Worm (Caenorhabditis elegans) whole organism, early embryonic: ENCODE measurements around the gene clec-4.

Experiments used
- B0310.2 ChIP-seq: sonication (generic microtip); optimal IDR thresholded peaks from 2 replicates; lab custom pipeline; 2016; ENCODE audit warnings: mild to moderate bottlenecking, missing genetic modification characterization, missing compliant biosample characterization
- F13C5.2 ChIP-seq: sonication (generic microtip); optimal IDR thresholded peaks from 2 replicates; lab custom pipeline; 2017; ENCODE audit warnings: mild to moderate bottlenecking, missing genetic modification characterization, inconsistent platforms, missing compliant biosample characterization
- aly-1 ChIP-seq: sonication (generic microtip); optimal IDR thresholded peaks from 2 replicates; lab custom pipeline; 2016; ENCODE audit warnings: missing genetic modification characterization, missing compliant biosample characterization
- ama-1 ChIP-seq: fragments of 150-350 bp; optimal IDR thresholded peaks from 2 replicates; lab custom pipeline; 2014
- ceh-13 ChIP-seq: fragments of 200-800 bp; sonication (Bioruptor generic); optimal IDR thresholded peaks from 2 replicates; lab custom pipeline; 2018; ENCODE audit warnings: mild to moderate bottlenecking, missing genetic modification characterization, missing compliant biosample characterization
- ceh-36 ChIP-seq: sonication (generic microtip); optimal IDR thresholded peaks from 2 replicates; lab custom pipeline; 2016; ENCODE audit warnings: missing genetic modification characterization, inconsistent platforms, missing compliant biosample characterization
- ets-7 ChIP-seq: sonication (generic microtip); optimal IDR thresholded peaks from 2 replicates; lab custom pipeline; 2016; ENCODE audit warnings: missing genotype, missing genetic modification characterization, missing compliant biosample characterization
- flt-1 ChIP-seq: fragments of 200-800 bp; sonication (Bioruptor generic); IDR thresholded peaks from 2 replicates; pipeline ENCODE4 v1.3.6; 2022; ENCODE audit warnings: missing genetic modification characterization, missing compliant biosample characterization
- hmbx-1 ChIP-seq: sonication (generic microtip); optimal IDR thresholded peaks from 2 replicates; lab custom pipeline; 2016; ENCODE audit warnings: mild to moderate bottlenecking, missing genetic modification characterization, missing compliant biosample characterization
- hmg-4 ChIP-seq: fragments of 200-800 bp; sonication (Bioruptor generic); optimal IDR thresholded peaks from 2 replicates; lab custom pipeline; 2018; ENCODE audit warnings: mild to moderate bottlenecking, missing genetic modification characterization, missing compliant biosample characterization
- hnd-1 ChIP-seq: sonication (generic microtip); optimal IDR thresholded peaks from 2 replicates; lab custom pipeline; 2016; ENCODE audit warnings: missing genetic modification characterization, missing compliant biosample characterization
- pes-1 ChIP-seq: fragments of 200-800 bp; sonication (Bioruptor generic); IDR thresholded peaks from 2 replicates; pipeline ENCODE4 v1.3.6; 2022; ENCODE audit warnings: missing genetic modification reagents, missing genetic modification characterization, missing compliant biosample characterization
- scrt-1 ChIP-seq: fragments of 200-800 bp; sonication (Bioruptor generic); IDR thresholded peaks from 2 replicates; pipeline ENCODE4 v1.3.6; 2022; ENCODE audit warnings: missing genetic modification characterization, missing compliant biosample characterization
- sea-1 ChIP-seq: fragments of 200-800 bp; sonication (Bioruptor generic); conservative IDR thresholded peaks from 2 replicates; pipeline ENCODE4 v1.3.6; 2022; ENCODE audit warnings: missing genetic modification characterization, missing compliant biosample characterization
- tbx-11 ChIP-seq: fragments of 200-800 bp; sonication (Bioruptor generic); IDR thresholded peaks from 2 replicates; pipeline ENCODE4 v1.3.6; 2022; ENCODE audit warnings: missing genetic modification characterization, missing compliant biosample characterization
- tbx-37 ChIP-seq: fragments of 200-800 bp; sonication (Bioruptor generic); conservative IDR thresholded peaks from 2 replicates; pipeline ENCODE4 v1.3.6; 2022; ENCODE audit warnings: missing genetic modification reagents, missing genetic modification characterization, missing compliant biosample characterization
- tra-4 ChIP-seq: sonication (generic microtip); optimal IDR thresholded peaks from 2 replicates; lab custom pipeline; 2017; ENCODE audit warnings: missing genetic modification characterization, missing compliant biosample characterization

clec-4 gene

ce11 chrII:12555579-12555978 is 25.3 kb downstream of the clec-4 start, which contains the start of gene F49C5.11:
F49C5.11 (plus strand) TSS chrII:12555879.
- TF ChIP-seq tra-4 (tag; lab: Kevin White, UChicago) (no peak), pes-1 (no peak), hmg-4 (GFP tag; lab: Kevin White, UChicago) (no peak), hmbx-1 (tag; lab: Kevin White, UChicago) (no peak), ceh-13 (no peak), flt-1 (GFP tag; lab: Robert Waterston, UW) (no peak), aly-1 (tag; lab: Kevin White, UChicago) (no peak), ets-7 (no peak)

DNA sequence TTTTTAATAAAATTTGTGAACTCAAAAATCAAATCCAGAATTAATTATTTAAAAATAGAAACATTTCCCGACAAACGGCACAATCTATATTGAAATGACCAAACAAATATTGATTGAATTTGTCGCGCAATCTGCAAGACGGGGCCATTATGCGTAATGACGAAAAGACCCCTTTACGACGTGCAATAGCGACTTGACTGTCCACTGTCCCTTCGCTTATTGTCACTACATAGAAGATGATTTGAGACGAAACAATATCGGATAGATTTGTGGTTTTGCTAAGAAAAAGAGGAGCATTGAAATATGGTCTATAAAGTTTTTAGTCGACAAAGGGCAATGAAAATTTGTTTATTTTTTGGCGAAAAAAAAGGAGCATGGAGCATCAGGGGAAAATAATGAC is 30.0 kb downstream of the clec-4 start:
- no peak for TF ChIP-seq ets-7
- TF ChIP-seq hmg-4 (GFP tag; lab: Kevin White, UChicago): no peak
- TF ChIP-seq flt-1 (GFP tag; lab: Robert Waterston, UW): no peak
- TF ChIP-seq B0310.2: no peak
- TF ChIP-seq tra-4 (tag; lab: Kevin White, UChicago): no peak
- no peak for TF ChIP-seq hmbx-1 (tag; lab: Kevin White, UChicago)
- no peak for TF ChIP-seq ceh-36 (tag; lab: Kevin White, UChicago)
- TF ChIP-seq ama-1 (lab: Kevin White, UChicago): no peak
- no peak for TF ChIP-seq scrt-1 (GFP tag; lab: Robert Waterston, UW)
- TF ChIP-seq ceh-13: no peak
- no peak for TF ChIP-seq pes-1
- TF ChIP-seq tbx-37: no peak
- no peak for TF ChIP-seq hnd-1 (tag; lab: Kevin White, UChicago)
- no peak for TF ChIP-seq aly-1 (tag; lab: Kevin White, UChicago)
- TF ChIP-seq sea-1: no peak
- no peak for TF ChIP-seq F13C5.2 (tag; lab: Kevin White, UChicago)
- no peak for TF ChIP-seq tbx-11 (GFP tag; lab: Robert Waterston, UW)

DNA sequence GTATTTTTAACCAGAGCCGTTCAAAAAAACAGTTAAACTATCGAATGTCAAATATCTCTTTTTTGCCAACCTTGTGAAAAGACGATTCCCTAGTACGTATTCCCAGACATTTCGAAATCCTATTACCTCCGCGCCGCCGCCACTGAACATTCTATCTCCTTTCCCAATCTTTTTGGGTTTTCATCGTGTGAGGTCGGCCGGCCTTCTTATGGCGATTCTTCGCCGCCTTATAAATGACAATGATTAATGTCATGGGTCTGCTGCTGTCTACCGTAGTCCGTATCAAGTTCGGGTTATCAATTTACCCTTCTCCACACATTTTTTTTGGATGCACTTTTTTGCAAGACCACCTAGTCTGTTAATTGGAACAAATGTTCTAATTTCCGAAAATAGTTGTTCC is 31.3 kb downstream of the clec-4 start:
- TF ChIP-seq B0310.2 (no peak), hmbx-1 (tag; lab: Kevin White, UChicago) (no peak), ets-7 (no peak), aly-1 (tag; lab: Kevin White, UChicago) (no peak), ceh-36 (tag; lab: Kevin White, UChicago) (no peak), flt-1 (GFP tag; lab: Robert Waterston, UW) (no peak), hmg-4 (GFP tag; lab: Kevin White, UChicago) (no peak), tbx-11 (GFP tag; lab: Robert Waterston, UW) (no peak), hnd-1 (tag; lab: Kevin White, UChicago) (no peak), pes-1 (no peak), scrt-1 (GFP tag; lab: Robert Waterston, UW) (no peak), sea-1 (no peak), tra-4 (tag; lab: Kevin White, UChicago) (no peak), ceh-13 (no peak), ama-1 (lab: Kevin White, UChicago) (no peak), F13C5.2 (tag; lab: Kevin White, UChicago) (no peak), tbx-37 (no peak)

ce11 chrII:12547547-12547946 is 33.4 kb downstream of the clec-4 start, which contains the start of gene F49C5.16:
F49C5.16 (plus strand) TSS chrII:12547847.
- TF ChIP-seq pes-1: no peak
- TF ChIP-seq flt-1 (GFP tag; lab: Robert Waterston, UW): no peak
- no peak for TF ChIP-seq hmbx-1 (tag; lab: Kevin White, UChicago)
- no peak for TF ChIP-seq ama-1 (lab: Kevin White, UChicago)

DNA sequence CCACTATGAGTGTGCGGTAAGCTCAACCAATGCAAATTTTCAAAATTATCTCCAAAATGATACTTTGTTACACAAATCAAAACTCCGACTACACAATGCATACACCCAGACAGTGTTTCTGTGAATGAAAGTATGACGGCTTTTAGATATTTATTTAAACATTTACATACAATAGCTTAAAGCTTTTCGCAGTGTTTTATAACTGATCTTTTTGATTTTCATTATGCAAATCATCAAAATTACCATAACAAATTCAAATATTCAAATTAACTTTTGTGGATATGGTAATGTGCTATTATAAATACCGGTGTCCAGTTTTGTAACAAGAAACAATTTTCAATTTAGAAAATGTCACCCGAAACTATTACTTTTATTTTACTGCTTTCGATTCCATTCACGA is 34.5 kb downstream of the clec-4 start, which contains the start of the genes F49C5.5 and F49C5.10:
Gene F49C5.5, minus strand, starts transcription at position 101 of the 400 bp plus-strand sequence.
Gene F49C5.10, plus strand, starts transcription at position 344 of the 400 bp plus-strand sequence.
- no peak for TF ChIP-seq pes-1
- TF ChIP-seq B0310.2: no peak
- no peak for TF ChIP-seq tra-4 (tag; lab: Kevin White, UChicago)
- no peak for TF ChIP-seq hmg-4 (GFP tag; lab: Kevin White, UChicago)
- no peak for TF ChIP-seq F13C5.2 (tag; lab: Kevin White, UChicago)
- TF ChIP-seq scrt-1 (GFP tag; lab: Robert Waterston, UW): no peak
- TF ChIP-seq flt-1 (GFP tag; lab: Robert Waterston, UW): no peak
- TF ChIP-seq hmbx-1 (tag; lab: Kevin White, UChicago): no peak
- TF ChIP-seq ceh-36 (tag; lab: Kevin White, UChicago): no peak
- TF ChIP-seq ceh-13: no peak
- no peak for TF ChIP-seq ama-1 (lab: Kevin White, UChicago)
- no peak for TF ChIP-seq tbx-11 (GFP tag; lab: Robert Waterston, UW)

ce11 chrII:12544533-12544932 is 36.4 kb downstream of the clec-4 start, which contains the start of gene F49C5.9:
F49C5.9 (minus strand) TSS chrII:12544633.
- TF ChIP-seq ets-7 (no peak), ceh-36 (tag; lab: Kevin White, UChicago) (no peak), hnd-1 (tag; lab: Kevin White, UChicago) (no peak), tra-4 (tag; lab: Kevin White, UChicago) (no peak), sea-1 (no peak), F13C5.2 (tag; lab: Kevin White, UChicago) (no peak), ama-1 (lab: Kevin White, UChicago) (no peak), B0310.2 (no peak), ceh-13 (no peak), pes-1 (no peak), tbx-11 (GFP tag; lab: Robert Waterston, UW) (no peak), flt-1 (GFP tag; lab: Robert Waterston, UW) (no peak), aly-1 (tag; lab: Kevin White, UChicago) (no peak), scrt-1 (GFP tag; lab: Robert Waterston, UW) (no peak), tbx-37 (no peak), hmbx-1 (tag; lab: Kevin White, UChicago) (no peak), hmg-4 (GFP tag; lab: Kevin White, UChicago) (no peak)

DNA sequence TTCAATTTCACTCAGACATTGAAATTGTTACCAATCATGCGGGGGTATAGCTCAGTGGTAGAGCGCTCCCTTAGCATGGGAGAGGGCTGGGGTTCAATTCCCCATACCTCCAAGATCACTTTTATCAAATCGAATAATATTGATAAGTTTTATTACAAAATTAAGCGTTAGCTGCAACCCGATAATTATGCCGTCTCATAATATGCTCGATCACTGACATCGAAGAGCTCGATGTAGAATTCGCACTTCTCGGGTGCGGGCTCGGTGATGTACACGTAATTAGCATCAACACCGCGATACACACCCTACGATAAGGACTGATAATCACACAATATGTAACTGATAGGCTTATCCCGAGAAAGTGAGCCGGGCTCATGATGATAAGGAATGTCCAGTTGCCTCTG is 38.3 kb downstream of the clec-4 start:
- TF ChIP-seq hmbx-1 (tag; lab: Kevin White, UChicago) (no peak), tra-4 (tag; lab: Kevin White, UChicago) (no peak), scrt-1 (GFP tag; lab: Robert Waterston, UW) (no peak), hnd-1 (tag; lab: Kevin White, UChicago) (no peak), hmg-4 (GFP tag; lab: Kevin White, UChicago) (no peak), ceh-13 (no peak)
